Worm (Caenorhabditis elegans) whole organism, L3 larva: Measurements from ENCODE around the gene B0334.10.

ENCODE experiments used
- ZK546.5 ChIP-seq: sonication (generic microtip); optimal IDR thresholded peaks from 2 replicates; lab custom pipeline; 2017; ENCODE audit warnings: missing biosample characterization, missing genetic modification characterization
- elt-2 ChIP-seq: sonication (generic microtip); optimal IDR thresholded peaks from 2 replicates; lab custom pipeline; 2016; ENCODE audit warnings: missing genetic modification reagents, mild to moderate bottlenecking, missing genetic modification characterization, missing compliant biosample characterization
- fkh-10 ChIP-seq: sonication (generic microtip); optimal IDR thresholded peaks from 2 replicates; lab custom pipeline; 2017; ENCODE audit warnings: missing biosample characterization, missing genetic modification reagents, missing genetic modification characterization
- nhr-28 ChIP-seq: fragments of 150-350 bp; optimal IDR thresholded peaks from 2 replicates; lab custom pipeline; 2014; ENCODE audit warnings: missing biosample characterization, missing genetic modification characterization
- unc-39 ChIP-seq: sonication (generic microtip); optimal IDR thresholded peaks from 4 replicates; lab custom pipeline; 2017; ENCODE audit warnings: missing biosample characterization, missing genetic modification characterization

- no peak for TF ChIP-seq unc-39
- no peak for TF ChIP-seq ZK546.5 (tag; lab: Kevin White, UChicago)
- no peak for TF ChIP-seq nhr-28 (tag; lab: Kevin White, UChicago)
- TF ChIP-seq elt-2, result no peak
- TF ChIP-seq fkh-10, result no peak
Measured at ce11 chrII:11542385-11542784, 24.1 kb downstream of the B0334.10 start, which contains the start of gene gtf-2E2.
